Worm (Caenorhabditis elegans): ENCODE data around the gene tbg-1.

The tbg-1 gene

ce11 chrIII:9667591-9668265 is 38.8 kb upstream of the tbg-1 start, which contains the start of gene C07A9.9 (continued):
- peak; percentile 55 for TF ChIP-seq mes-2 (tag; optimal IDR thresholded peaks at IDR 0.05; ENCODE audit: poor library complexity, severe bottlenecking)
- peak; percentile 67 for TF ChIP-seq T20F7.1 (GFP tag; optimal IDR thresholded peaks at IDR 0.05)
- no peak for TF ChIP-seq zfp-2 (tag; optimal IDR thresholded peaks at IDR 0.05)
- no peak for TF ChIP-seq F10B5.3 (tag; optimal IDR thresholded peaks at IDR 0.05)
- no peak for TF ChIP-seq Y75B8A.6 (GFP tag; IDR thresholded peaks at IDR 0.05)
- TF ChIP-seq nhr-25 (tag; optimal IDR thresholded peaks at IDR 0.05; ENCODE audit: borderline replicate concordance, insufficient read depth): peak; percentile 54
- TF ChIP-seq fos-1 (tag; optimal IDR thresholded peaks at IDR 0.05): no peak
- peak; percentile 76 for TF ChIP-seq egl-43 (GFP tag; IDR thresholded peaks at IDR 0.05)
- TF ChIP-seq mep-1 (tag; optimal IDR thresholded peaks at IDR 0.05): peak; percentile 79
- TF ChIP-seq ceh-20 (GFP tag; IDR thresholded peaks at IDR 0.05): peak; percentile 83
- no peak for TF ChIP-seq ceh-62 (tag; optimal IDR thresholded peaks at IDR 0.05)
- no peak for TF ChIP-seq daf-8 (GFP tag; IDR thresholded peaks at IDR 0.05)
- TF ChIP-seq D1046.2 (GFP tag; IDR thresholded peaks at IDR 0.05): no peak
- TF ChIP-seq cey-2 (tag; optimal IDR thresholded peaks at IDR 0.05; ENCODE audit: borderline replicate concordance, insufficient read depth): peak; percentile 55
- peak; percentile 69 to 83 for TF ChIP-seq mdl-1 (tag; optimal IDR thresholded peaks at IDR 0.05)
- peak; percentile 89 for TF ChIP-seq set-16 (GFP tag; IDR thresholded peaks at IDR 0.05)
- TF ChIP-seq arid-1 (GFP tag; conservative IDR thresholded peaks at IDR 0.05): peak; percentile 42; the same call in 1 of the 2 replicates
- peak; percentile 2 for TF ChIP-seq nhr-77 (tag; optimal IDR thresholded peaks at IDR 0.05)
- peak; percentile 52 for TF ChIP-seq nhr-102 (tag; optimal IDR thresholded peaks at IDR 0.05)
- TF ChIP-seq ceh-28 (tag; optimal IDR thresholded peaks at IDR 0.05): peak; percentile 6
- TF ChIP-seq dpl-1 (GFP tag; optimal IDR thresholded peaks at IDR 0.05): peak; percentile 36
- TF ChIP-seq snpc-1.2 (GFP tag; IDR thresholded peaks at IDR 0.05): no peak
- no peak for TF ChIP-seq lin-39 (tag; optimal IDR thresholded peaks at IDR 0.05)
- TF ChIP-seq vab-7 (GFP tag; IDR thresholded peaks at IDR 0.05): no peak; the same call in 1 of the 2 replicates
- TF ChIP-seq spr-3 (GFP tag; optimal IDR thresholded peaks at IDR 0.05): no peak
- peak; percentile 65 for TF ChIP-seq nhr-6 (tag; optimal IDR thresholded peaks at IDR 0.05)
- peak; percentile 56; the same call in 1 of the 2 replicates for TF ChIP-seq php-3 (GFP tag; IDR thresholded peaks at IDR 0.05)
- no peak for TF ChIP-seq tra-1 (GFP tag; IDR thresholded peaks at IDR 0.05)
- no peak for TF ChIP-seq dmd-9 (GFP tag; IDR thresholded peaks at IDR 0.05)
- peak; percentile 75 for TF ChIP-seq nhr-28 (tag; optimal IDR thresholded peaks at IDR 0.05)
- TF ChIP-seq mdt-29 (GFP tag; IDR thresholded peaks at IDR 0.05): no peak
- TF ChIP-seq daf-19 (GFP tag; conservative IDR thresholded peaks at IDR 0.05): no peak
- TF ChIP-seq zip-11 (GFP tag; IDR thresholded peaks at IDR 0.05): no peak
- no peak for TF ChIP-seq ZK546.5 (tag; optimal IDR thresholded peaks at IDR 0.05)
- TF ChIP-seq ztf-11 (tag; optimal IDR thresholded peaks at IDR 0.05): no peak
- TF ChIP-seq lin-29 (GFP tag; IDR thresholded peaks at IDR 0.05): no peak
- TF ChIP-seq aly-2 (tag; optimal IDR thresholded peaks at IDR 0.05): no peak
- TF ChIP-seq T26A8.4 (GFP tag; IDR thresholded peaks at IDR 0.05): no peak; the same call in 1 of the 2 replicates
- TF ChIP-seq duxl-1 (tag; optimal IDR thresholded peaks at IDR 0.05; ENCODE audit: poor library complexity): no peak
- TF ChIP-seq nhr-237 (tag; optimal IDR thresholded peaks at IDR 0.05): no peak
- no peak for TF ChIP-seq unc-39 (tag; optimal IDR thresholded peaks at IDR 0.05)
- TF ChIP-seq skn-1 (tag; optimal IDR thresholded peaks at IDR 0.05): no peak
- no peak for TF ChIP-seq Y105C5A.15 (GFP tag; IDR thresholded peaks at IDR 0.05)
- TF ChIP-seq nhr-111 (GFP tag; optimal IDR thresholded peaks at IDR 0.05): no peak
- no peak for TF ChIP-seq ceh-44 (GFP tag; IDR thresholded peaks at IDR 0.05)
- TF ChIP-seq dve-1 (tag; optimal IDR thresholded peaks at IDR 0.05; ENCODE audit: insufficient read depth): peak; percentile 73
- TF ChIP-seq spr-1 (tag; optimal IDR thresholded peaks at IDR 0.05): peak; percentile 52
- TF ChIP-seq sdz-12 (GFP tag; optimal IDR thresholded peaks at IDR 0.05): no peak
- no peak for TF ChIP-seq F49E8.2 (tag; optimal IDR thresholded peaks at IDR 0.05; ENCODE audit: borderline replicate concordance)
- no peak for TF ChIP-seq zip-2 (tag; optimal IDR thresholded peaks at IDR 0.05)
